Worm (Caenorhabditis elegans) whole organism, L2 larva: ENCODE results near the gene memi-2.

Experiments used
- F13H6.1 ChIP-seq: sonication (generic microtip); optimal IDR thresholded peaks from 2 replicates; lab custom pipeline; 2016; ENCODE audit warnings: missing genetic modification characterization, missing compliant biosample characterization
- R02D3.7 ChIP-seq: fragments of 150-350 bp; optimal IDR thresholded peaks from 2 replicates; lab custom pipeline; 2014; ENCODE audit warnings: missing biosample characterization, missing genetic modification characterization
- ZK546.5 ChIP-seq: sonication (generic microtip); optimal IDR thresholded peaks from 2 replicates; lab custom pipeline; 2017; ENCODE audit warnings: missing biosample characterization, missing genetic modification characterization
- aly-2 ChIP-seq: fragments of 150-350 bp; optimal IDR thresholded peaks from 2 replicates; lab custom pipeline; 2014; ENCODE audit warnings: missing biosample characterization, missing genetic modification characterization
- ama-1 ChIP-seq: fragments of 150-350 bp; optimal IDR thresholded peaks from 2 replicates; lab custom pipeline; 2018; ENCODE audit warnings: inconsistent platforms
- blmp-1 ChIP-seq: sonication (generic microtip); optimal IDR thresholded peaks from 2 replicates; lab custom pipeline; 2017; ENCODE audit warnings: missing genetic modification characterization, mild to moderate bottlenecking, missing compliant biosample characterization, antibody characterized with exemption, moderate library complexity; ENCODE audit not compliant: insufficient read depth
- dmd-4 ChIP-seq: sonication (generic microtip); optimal IDR thresholded peaks from 2 replicates; lab custom pipeline; 2017; ENCODE audit warnings: missing biosample characterization, missing genetic modification characterization
- elt-1 ChIP-seq: fragments of 150-350 bp; optimal IDR thresholded peaks from 2 replicates; lab custom pipeline; 2014; ENCODE audit warnings: missing biosample characterization, missing genetic modification characterization
- elt-3 ChIP-seq: sonication (generic microtip); optimal IDR thresholded peaks from 2 replicates; lab custom pipeline; 2017; ENCODE audit warnings: missing biosample characterization, missing genetic modification characterization
- lin-11 ChIP-seq: fragments of 150-350 bp; sonication (generic microtip); optimal IDR thresholded peaks from 2 replicates; lab custom pipeline; 2014; ENCODE audit warnings: missing biosample characterization, missing genetic modification characterization, inconsistent platforms, mixed read lengths
- lin-39 ChIP-seq: fragments of 150-350 bp; optimal IDR thresholded peaks from 2 replicates; lab custom pipeline; 2014; ENCODE audit warnings: missing biosample characterization, missing genetic modification reagents, missing genetic modification characterization
- lsy-2 ChIP-seq, 2 experiments: fragments of 150-350 bp in 1 of 2; sonication (generic microtip) in 1 of 2; optimal IDR thresholded peaks; 2 replicates each; lab custom pipeline; 2014 to 2017; ENCODE audit warnings: missing biosample characterization in 2 of 2, missing genetic modification characterization in 2 of 2
- mab-5 ChIP-seq: fragments of 150-350 bp; optimal IDR thresholded peaks from 2 replicates; lab custom pipeline; 2014; ENCODE audit warnings: missing biosample characterization, missing genetic modification characterization
- mbf-1 ChIP-seq: sonication (generic microtip); optimal IDR thresholded peaks from 2 replicates; lab custom pipeline; 2017; ENCODE audit warnings: missing biosample characterization, missing genetic modification characterization
- mdl-1 ChIP-seq, 2 experiments: fragments of 150-350 bp in 1 of 2; sonication (generic microtip) in 1 of 2; optimal IDR thresholded peaks; 2 replicates each; lab custom pipeline; 2017; ENCODE audit warnings: missing biosample characterization in 2 of 2, missing genetic modification characterization in 2 of 2
- nhr-10 ChIP-seq: sonication (generic microtip); optimal IDR thresholded peaks from 2 replicates; lab custom pipeline; 2017; ENCODE audit warnings: missing biosample characterization, missing genetic modification characterization
- nhr-11 ChIP-seq: fragments of 150-350 bp; optimal IDR thresholded peaks from 2 replicates; lab custom pipeline; 2014; ENCODE audit warnings: missing biosample characterization, missing genetic modification characterization
- nhr-12 ChIP-seq: fragments of 150-350 bp; optimal IDR thresholded peaks from 2 replicates; lab custom pipeline; 2014; ENCODE audit warnings: missing biosample characterization, missing genetic modification characterization
- nhr-129 ChIP-seq: fragments of 150-350 bp; optimal IDR thresholded peaks from 2 replicates; lab custom pipeline; 2014; ENCODE audit warnings: missing biosample characterization, missing genetic modification characterization
- nhr-237 ChIP-seq: fragments of 150-350 bp; optimal IDR thresholded peaks from 2 replicates; lab custom pipeline; 2014; ENCODE audit warnings: missing biosample characterization, missing genetic modification characterization
- nhr-25 ChIP-seq: fragments of 150-350 bp; sonication (generic microtip); optimal IDR thresholded peaks from 3 replicates; lab custom pipeline; 2014; ENCODE audit warnings: missing biosample characterization, missing genetic modification characterization
- peb-1 ChIP-seq: fragments of 150-350 bp; optimal IDR thresholded peaks from 2 replicates; lab custom pipeline; 2014; ENCODE audit warnings: missing biosample characterization, missing genetic modification characterization
- sem-4 ChIP-seq: fragments of 150-350 bp; optimal IDR thresholded peaks from 2 replicates; lab custom pipeline; 2014; ENCODE audit warnings: missing biosample characterization, missing genetic modification reagents, missing genetic modification characterization
- skn-1 ChIP-seq: sonication (generic microtip); optimal IDR thresholded peaks from 2 replicates; lab custom pipeline; 2017; ENCODE audit warnings: missing biosample characterization, missing genetic modification characterization
- sma-3 ChIP-seq: sonication (generic microtip); optimal IDR thresholded peaks from 2 replicates; lab custom pipeline; 2016; ENCODE audit warnings: missing genetic modification reagents, missing genetic modification characterization, missing compliant biosample characterization
- sma-9 ChIP-seq, 2 experiments: fragments of 150-350 bp in 1 of 2; sonication (generic microtip) in 1 of 2; optimal IDR thresholded peaks; 2 replicates each; lab custom pipeline; 2014 to 2016; ENCODE audit warnings: missing genetic modification characterization in 2 of 2, mild to moderate bottlenecking in 1 of 2, missing biosample characterization in 1 of 2, missing compliant biosample characterization in 1 of 2, missing genetic modification reagents in 1 of 2, moderate library complexity in 1 of 2
- snpc-4 ChIP-seq: fragments of 150-350 bp; optimal IDR thresholded peaks from 2 replicates; lab custom pipeline; 2014; ENCODE audit warnings: missing biosample characterization, missing genetic modification characterization
- unc-39 ChIP-seq: fragments of 150-350 bp; optimal IDR thresholded peaks from 2 replicates; lab custom pipeline; 2014; ENCODE audit warnings: missing biosample characterization, missing genetic modification characterization
- unc-55 ChIP-seq: fragments of 150-350 bp; sonication (generic microtip); optimal IDR thresholded peaks from 3 replicates; lab custom pipeline; 2014; ENCODE audit warnings: missing biosample characterization, missing genetic modification reagents, missing genetic modification characterization
- unc-62 ChIP-seq: fragments of 150-350 bp; optimal IDR thresholded peaks from 2 replicates; lab custom pipeline; 2014; ENCODE audit warnings: missing biosample characterization, missing genetic modification reagents, missing genetic modification characterization
- zag-1 ChIP-seq: fragments of 150-350 bp; optimal IDR thresholded peaks from 2 replicates; lab custom pipeline; 2014; ENCODE audit warnings: missing biosample characterization, missing genetic modification characterization
- ztf-1 ChIP-seq: fragments of 200-800 bp; sonication (Bioruptor generic); conservative IDR thresholded peaks from 2 replicates; pipeline ENCODE4 v1.3.6; 2022; ENCODE audit warnings: missing genetic modification characterization, missing compliant biosample characterization
- ztf-11 ChIP-seq: sonication (generic microtip); optimal IDR thresholded peaks from 2 replicates; lab custom pipeline; 2017; ENCODE audit warnings: missing biosample characterization, missing genetic modification characterization
- ztf-4 ChIP-seq: fragments of 150-350 bp; optimal IDR thresholded peaks from 2 replicates; lab custom pipeline; 2014; ENCODE audit warnings: missing biosample characterization, missing genetic modification characterization

Gene memi-2

DNA sequence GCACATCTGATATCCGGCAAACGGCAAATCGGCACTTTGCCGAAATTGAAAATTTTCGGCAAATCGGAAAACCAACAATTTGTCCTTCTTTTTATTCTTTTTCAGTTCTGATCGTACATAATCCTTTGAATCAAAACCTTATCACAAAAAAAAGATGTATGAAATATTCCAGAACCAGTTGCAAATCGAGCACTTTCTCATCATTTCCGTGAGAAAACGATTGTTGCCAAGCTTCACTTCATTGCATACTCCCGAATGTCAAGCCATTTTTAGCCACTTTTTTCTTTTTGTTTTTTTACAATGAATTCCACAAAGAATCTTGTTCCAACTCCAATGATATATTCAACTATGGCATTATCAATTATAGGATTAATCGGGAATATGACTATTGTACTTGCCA, 35.4 kb downstream of the memi-2 start, which contains the start of gene srsx-25:
srsx-25 (plus strand) TSS at position 301 of the 400 bp plus-strand sequence.
- TF ChIP-seq lin-11 (tag; lab: Kevin White, UChicago) = no peak
- no peak for TF ChIP-seq blmp-1

DNA sequence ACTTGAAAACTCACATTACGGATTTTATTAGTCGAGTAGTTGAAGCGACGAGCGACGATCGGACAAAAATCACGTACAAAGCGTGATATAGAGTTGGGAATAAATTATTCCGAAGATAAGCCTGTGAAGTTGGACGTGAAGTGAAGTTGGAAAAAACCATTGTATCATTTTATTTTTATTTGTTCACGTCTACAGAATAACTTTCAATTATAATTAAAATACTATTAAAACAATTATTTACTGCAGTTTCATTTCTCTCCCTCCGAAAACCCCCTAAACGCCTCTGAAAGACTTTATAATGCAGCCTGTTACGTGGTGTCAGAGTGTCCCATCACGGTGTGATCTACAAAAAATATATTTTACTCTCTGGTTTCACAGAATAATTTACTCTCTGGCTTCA, 40.2 kb downstream of the memi-2 start, which contains the start of gene Y62E10A.3:
Y62E10A.3 (minus strand) TSS at position 101 of the 400 bp plus-strand sequence.
- TF ChIP-seq lin-39 (tag; lab: Kevin White, UChicago) (no peak), peb-1 (tag; lab: Kevin White, UChicago) (no peak), lsy-2 (tag; optimal IDR thresholded peaks at IDR 0.05; lab: Kevin White, UChicago) (no peak), F13H6.1 (tag; lab: Kevin White, UChicago) (no peak)

DNA sequence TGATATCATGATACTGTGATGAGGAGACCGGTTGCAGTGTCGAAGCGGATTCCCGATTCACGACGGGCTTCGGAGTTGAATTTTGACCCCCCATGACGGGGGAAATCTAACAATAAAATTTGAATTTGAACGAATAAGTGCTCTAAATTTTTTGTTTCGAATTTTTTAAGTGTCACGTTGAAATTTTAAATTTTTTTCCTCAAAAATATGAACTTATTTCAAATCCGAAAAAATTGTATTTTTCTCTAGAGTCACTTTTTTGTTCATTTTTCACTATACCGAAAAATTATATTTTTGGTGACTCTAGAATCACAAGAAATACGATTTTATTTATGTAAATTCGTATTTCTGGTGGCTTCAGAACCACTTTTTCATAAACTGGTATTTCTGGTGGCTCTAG, 41.8 kb downstream of the memi-2 start, which contains the start of gene W02A2.8:
W02A2.8 (minus strand) TSS at position 101 of the 400 bp plus-strand sequence.
- TF ChIP-seq mbf-1 (tag; lab: Kevin White, UChicago) = no peak
- no peak for TF ChIP-seq nhr-237 (tag; lab: Kevin White, UChicago)
- no peak for TF ChIP-seq nhr-11 (tag; lab: Kevin White, UChicago)
- TF ChIP-seq ZK546.5 (tag; lab: Kevin White, UChicago) = no peak
- no peak for TF ChIP-seq aly-2
- no peak for TF ChIP-seq zag-1 (tag; lab: Kevin White, UChicago)
- no peak for TF ChIP-seq sma-3 (GFP tag; lab: Kevin White, UChicago)
- no peak for TF ChIP-seq dmd-4 (tag; lab: Kevin White, UChicago)
- no peak for TF ChIP-seq peb-1 (tag; lab: Kevin White, UChicago)
- no peak for TF ChIP-seq nhr-12
- TF ChIP-seq nhr-129 (tag; lab: Kevin White, UChicago) = no peak
- TF ChIP-seq lin-11 (tag; lab: Kevin White, UChicago) = no peak
- no peak for TF ChIP-seq unc-39 (tag; lab: Kevin White, UChicago)
- TF ChIP-seq skn-1 = no peak
- no peak for TF ChIP-seq nhr-25 (tag; lab: Kevin White, UChicago)
- TF ChIP-seq mab-5 (tag; lab: Kevin White, UChicago) = no peak
- TF ChIP-seq snpc-4 (tag; lab: Kevin White, UChicago) = no peak

DNA sequence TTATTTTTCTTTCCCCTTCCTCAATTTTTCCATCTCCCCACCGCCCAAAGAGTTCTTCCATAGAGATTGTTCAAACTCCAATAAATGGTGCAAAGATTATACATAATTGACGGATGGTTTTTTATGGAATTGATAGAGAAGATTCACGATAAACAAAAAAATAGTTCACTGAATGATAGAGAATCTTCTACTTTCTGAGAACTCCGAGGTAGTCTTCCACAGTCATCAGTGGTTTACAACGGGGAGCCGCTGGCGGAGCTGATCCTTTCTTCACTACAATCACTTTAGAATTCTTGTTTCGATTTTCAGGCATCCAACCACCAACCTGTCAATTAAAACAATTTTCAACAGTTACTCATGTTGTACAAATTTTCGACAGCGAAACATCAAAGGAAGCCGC, 44.3 kb downstream of the memi-2 start:
- TF ChIP-seq lsy-2 (tag; optimal IDR thresholded peaks at IDR 0.05; lab: Kevin White, UChicago) (no peak), nhr-129 (tag; lab: Kevin White, UChicago) (no peak), snpc-4 (tag; lab: Kevin White, UChicago) (no peak), ama-1 (no peak), elt-3 (tag; lab: Kevin White, UChicago) (no peak), lin-11 (tag; lab: Kevin White, UChicago) (no peak), elt-1 (no peak), nhr-12 (no peak), sma-3 (GFP tag; lab: Kevin White, UChicago) (no peak), nhr-25 (tag; lab: Kevin White, UChicago) (no peak), nhr-237 (tag; lab: Kevin White, UChicago) (no peak), ztf-11 (tag; lab: Kevin White, UChicago) (no peak), blmp-1 (no peak)

DNA sequence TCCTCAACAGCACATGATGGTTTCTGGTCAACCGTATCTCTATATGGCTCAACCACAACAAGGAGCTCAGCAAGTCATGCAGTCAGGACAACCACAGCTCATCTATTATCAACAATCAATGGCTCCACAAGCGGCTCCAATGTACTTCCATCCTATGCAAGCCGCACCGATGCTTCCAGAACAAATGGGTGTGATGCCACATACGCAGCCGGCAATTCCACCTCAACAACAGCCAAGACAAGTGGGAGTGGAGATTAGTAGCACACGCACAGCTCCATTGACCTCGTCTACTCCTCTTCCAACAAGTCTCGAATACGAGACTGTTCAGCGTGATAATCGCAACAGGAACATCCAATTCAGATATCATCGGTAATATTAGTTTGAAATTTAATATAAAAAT, 46.3 kb downstream of the memi-2 start:
- TF ChIP-seq sma-9 (GFP tag; optimal IDR thresholded peaks at IDR 0.05; lab: Kevin White, UChicago) (no peak), sma-9 (tag; optimal IDR thresholded peaks at IDR 0.05; lab: Kevin White, UChicago) (no peak), sem-4 (tag; lab: Kevin White, UChicago) (no peak), lin-39 (tag; lab: Kevin White, UChicago) (no peak), nhr-129 (tag; lab: Kevin White, UChicago) (no peak), unc-55 (no peak), nhr-11 (tag; lab: Kevin White, UChicago) (no peak), nhr-237 (tag; lab: Kevin White, UChicago) (no peak), R02D3.7 (no peak), unc-62 (GFP tag; lab: Kevin White, UChicago) (no peak), zag-1 (tag; lab: Kevin White, UChicago) (no peak), mdl-1 (tag; optimal IDR thresholded peaks at IDR 0.05; lab: Kevin White, UChicago) (no peak), nhr-25 (tag; lab: Kevin White, UChicago) (no peak), nhr-12 (no peak), mbf-1 (tag; lab: Kevin White, UChicago) (no peak), ztf-4 (tag; lab: Kevin White, UChicago) (no peak), dmd-4 (tag; lab: Kevin White, UChicago) (no peak), peb-1 (tag; lab: Kevin White, UChicago) (no peak), elt-3 (tag; lab: Kevin White, UChicago) (no peak), ztf-1 (no peak), nhr-10 (tag; lab: Kevin White, UChicago) (no peak)
